Worm (Caenorhabditis elegans) whole organism, L2 larva: ENCODE results near the gene dod-21.
A peak's percentile ranks its signal among the peaks of the same experiment; 100 is the strongest.

Experiments
- R02D3.7 ChIP-seq: fragments of 150-350 bp; optimal IDR thresholded peaks from 2 replicates; lab custom pipeline; 2014; ENCODE audit warnings: missing biosample characterization, missing genetic modification characterization
- aly-2 ChIP-seq: fragments of 150-350 bp; optimal IDR thresholded peaks from 2 replicates; lab custom pipeline; 2014; ENCODE audit warnings: missing biosample characterization, missing genetic modification characterization
- crh-2 ChIP-seq: sonication (generic microtip); optimal IDR thresholded peaks from 2 replicates; lab custom pipeline; 2017; ENCODE audit warnings: missing biosample characterization, missing genetic modification characterization
- elt-3 ChIP-seq: sonication (generic microtip); optimal IDR thresholded peaks from 2 replicates; lab custom pipeline; 2017; ENCODE audit warnings: missing biosample characterization, missing genetic modification characterization
- fos-1 ChIP-seq: fragments of 150-350 bp; optimal IDR thresholded peaks from 2 replicates; lab custom pipeline; 2014; ENCODE audit warnings: missing biosample characterization, missing genetic modification characterization
- gmeb-1 ChIP-seq: fragments of 150-350 bp; optimal IDR thresholded peaks from 2 replicates; lab custom pipeline; 2014; ENCODE audit warnings: missing biosample characterization, missing genetic modification characterization
- lin-11 ChIP-seq: fragments of 150-350 bp; sonication (generic microtip); optimal IDR thresholded peaks from 2 replicates; lab custom pipeline; 2014; ENCODE audit warnings: missing biosample characterization, missing genetic modification characterization, inconsistent platforms, mixed read lengths
- mab-5 ChIP-seq: fragments of 150-350 bp; optimal IDR thresholded peaks from 2 replicates; lab custom pipeline; 2014; ENCODE audit warnings: missing biosample characterization, missing genetic modification characterization
- mbf-1 ChIP-seq: sonication (generic microtip); optimal IDR thresholded peaks from 2 replicates; lab custom pipeline; 2017; ENCODE audit warnings: missing biosample characterization, missing genetic modification characterization
- mdl-1 ChIP-seq, 2 experiments: fragments of 150-350 bp in 1 of 2; sonication (generic microtip) in 1 of 2; optimal IDR thresholded peaks; 2 replicates each; lab custom pipeline; 2017; ENCODE audit warnings: missing biosample characterization in 2 of 2, missing genetic modification characterization in 2 of 2
- nhr-10 ChIP-seq: sonication (generic microtip); optimal IDR thresholded peaks from 2 replicates; lab custom pipeline; 2017; ENCODE audit warnings: missing biosample characterization, missing genetic modification characterization
- nhr-12 ChIP-seq: fragments of 150-350 bp; optimal IDR thresholded peaks from 2 replicates; lab custom pipeline; 2014; ENCODE audit warnings: missing biosample characterization, missing genetic modification characterization
- nhr-129 ChIP-seq: fragments of 150-350 bp; optimal IDR thresholded peaks from 2 replicates; lab custom pipeline; 2014; ENCODE audit warnings: missing biosample characterization, missing genetic modification characterization
- nhr-23 ChIP-seq: fragments of 150-350 bp; optimal IDR thresholded peaks from 2 replicates; lab custom pipeline; 2014; ENCODE audit warnings: missing biosample characterization, missing genetic modification reagents, missing genetic modification characterization
- nhr-237 ChIP-seq: fragments of 150-350 bp; optimal IDR thresholded peaks from 2 replicates; lab custom pipeline; 2014; ENCODE audit warnings: missing biosample characterization, missing genetic modification characterization
- nhr-25 ChIP-seq: fragments of 150-350 bp; sonication (generic microtip); optimal IDR thresholded peaks from 3 replicates; lab custom pipeline; 2014; ENCODE audit warnings: missing biosample characterization, missing genetic modification characterization
- nhr-6 ChIP-seq: fragments of 150-350 bp; optimal IDR thresholded peaks from 2 replicates; lab custom pipeline; 2014; ENCODE audit warnings: missing biosample characterization, missing genetic modification characterization
- nhr-77 ChIP-seq: fragments of 150-350 bp; optimal IDR thresholded peaks from 2 replicates; lab custom pipeline; 2014; ENCODE audit warnings: missing biosample characterization, missing genetic modification characterization
- peb-1 ChIP-seq: fragments of 150-350 bp; optimal IDR thresholded peaks from 2 replicates; lab custom pipeline; 2014; ENCODE audit warnings: missing biosample characterization, missing genetic modification characterization
- sem-4 ChIP-seq: fragments of 150-350 bp; optimal IDR thresholded peaks from 2 replicates; lab custom pipeline; 2014; ENCODE audit warnings: missing biosample characterization, missing genetic modification reagents, missing genetic modification characterization
- skn-1 ChIP-seq: sonication (generic microtip); optimal IDR thresholded peaks from 2 replicates; lab custom pipeline; 2017; ENCODE audit warnings: missing biosample characterization, missing genetic modification characterization
- sma-9 ChIP-seq, 2 experiments: fragments of 150-350 bp in 1 of 2; sonication (generic microtip) in 1 of 2; optimal IDR thresholded peaks; 2 replicates each; lab custom pipeline; 2014 to 2016; ENCODE audit warnings: missing genetic modification characterization in 2 of 2, mild to moderate bottlenecking in 1 of 2, missing biosample characterization in 1 of 2, missing compliant biosample characterization in 1 of 2, missing genetic modification reagents in 1 of 2, moderate library complexity in 1 of 2
- snpc-4 ChIP-seq: fragments of 150-350 bp; optimal IDR thresholded peaks from 2 replicates; lab custom pipeline; 2014; ENCODE audit warnings: missing biosample characterization, missing genetic modification characterization
- unc-39 ChIP-seq: fragments of 150-350 bp; optimal IDR thresholded peaks from 2 replicates; lab custom pipeline; 2014; ENCODE audit warnings: missing biosample characterization, missing genetic modification characterization
- unc-55 ChIP-seq: fragments of 150-350 bp; sonication (generic microtip); optimal IDR thresholded peaks from 3 replicates; lab custom pipeline; 2014; ENCODE audit warnings: missing biosample characterization, missing genetic modification reagents, missing genetic modification characterization
- unc-62 ChIP-seq: fragments of 150-350 bp; optimal IDR thresholded peaks from 2 replicates; lab custom pipeline; 2014; ENCODE audit warnings: missing biosample characterization, missing genetic modification reagents, missing genetic modification characterization
- zag-1 ChIP-seq: fragments of 150-350 bp; optimal IDR thresholded peaks from 2 replicates; lab custom pipeline; 2014; ENCODE audit warnings: missing biosample characterization, missing genetic modification characterization
- ztf-1 ChIP-seq: fragments of 200-800 bp; sonication (Bioruptor generic); conservative IDR thresholded peaks from 2 replicates; pipeline ENCODE4 v1.3.6; 2022; ENCODE audit warnings: missing genetic modification characterization, missing compliant biosample characterization
- ztf-4 ChIP-seq: fragments of 150-350 bp; optimal IDR thresholded peaks from 2 replicates; lab custom pipeline; 2014; ENCODE audit warnings: missing biosample characterization, missing genetic modification characterization

dod-21 gene

DNA sequence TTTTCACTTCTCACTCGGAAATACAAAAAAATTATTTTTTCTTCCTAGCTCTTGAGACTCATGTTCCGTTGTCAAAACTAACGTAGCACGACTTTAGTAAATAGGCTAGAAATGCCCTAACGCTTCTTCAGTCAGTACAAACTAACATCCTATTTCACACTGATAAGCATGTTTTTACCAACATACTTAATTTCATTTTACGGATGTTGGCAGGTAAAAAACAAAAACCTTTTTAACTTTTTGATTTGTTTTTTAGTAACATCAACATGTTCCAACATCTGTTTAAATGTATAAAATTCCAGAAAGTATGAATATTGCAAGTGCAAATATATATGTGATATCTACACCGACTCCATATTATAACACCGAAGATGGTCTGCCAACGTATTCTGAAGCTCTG lies 36.3 kb upstream of the dod-21 start, which contains the start of gene K08D8.10:
Gene K08D8.10 (plus strand): TSS at position 301 of the 400 bp plus-strand sequence.
- no peak for TF ChIP-seq unc-39 (tag; lab: Kevin White, UChicago)
- TF ChIP-seq ztf-4 (tag; lab: Kevin White, UChicago), result no peak
- no peak for TF ChIP-seq nhr-237 (tag; lab: Kevin White, UChicago)
- TF ChIP-seq nhr-12 (tag; lab: Kevin White, UChicago), result no peak
- TF ChIP-seq mbf-1 (tag; lab: Kevin White, UChicago), result no peak
- no peak for TF ChIP-seq fos-1 (tag; lab: Kevin White, UChicago)
- no peak for TF ChIP-seq mdl-1 (tag; optimal IDR thresholded peaks at IDR 0.05; lab: Kevin White, UChicago)
- TF ChIP-seq nhr-77 (tag; lab: Kevin White, UChicago), result no peak
- no peak for TF ChIP-seq unc-55 (GFP tag; lab: Kevin White, UChicago)
- TF ChIP-seq nhr-23 (tag; lab: Kevin White, UChicago), result no peak
- no peak for TF ChIP-seq peb-1
- no peak for TF ChIP-seq ztf-1 (GFP tag; lab: Robert Waterston, UW)
- no peak for TF ChIP-seq zag-1
- TF ChIP-seq aly-2 (tag; lab: Kevin White, UChicago), result no peak
- TF ChIP-seq lin-11, result no peak
- TF ChIP-seq gmeb-1 (tag; lab: Kevin White, UChicago), result no peak
- no peak for TF ChIP-seq nhr-10 (tag; lab: Kevin White, UChicago)
- no peak for TF ChIP-seq nhr-6 (tag; lab: Kevin White, UChicago)
- TF ChIP-seq unc-62 (GFP tag; lab: Kevin White, UChicago), result no peak

DNA sequence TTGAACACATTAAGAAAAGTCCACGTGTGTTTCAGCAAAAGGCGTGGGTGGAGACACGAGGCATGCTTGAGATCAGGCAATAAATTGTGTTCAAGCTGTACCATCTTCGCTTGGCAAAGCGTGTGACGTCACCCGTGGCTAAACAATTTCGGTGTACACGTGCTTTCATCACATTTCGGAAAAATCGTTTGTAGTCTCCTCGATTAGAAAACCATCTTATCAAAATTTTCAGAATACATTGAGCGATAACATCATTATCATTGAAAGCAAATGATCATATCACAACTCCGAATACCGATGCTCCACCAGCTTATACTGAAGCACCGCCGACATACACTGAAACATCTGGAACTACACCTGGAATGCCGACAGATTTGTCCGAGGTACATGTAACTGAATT lies 34.9 kb upstream of the dod-21 start:
- TF ChIP-seq elt-3 (tag; lab: Kevin White, UChicago) (no peak), sma-9 (GFP tag; optimal IDR thresholded peaks at IDR 0.05; lab: Kevin White, UChicago) (peak; percentile 39), sma-9 (tag; optimal IDR thresholded peaks at IDR 0.05; lab: Kevin White, UChicago) (no peak), crh-2 (tag; lab: Kevin White, UChicago) (no peak), R02D3.7 (no peak), fos-1 (tag; lab: Kevin White, UChicago) (peak; percentile 69), nhr-10 (tag; lab: Kevin White, UChicago) (no peak), mab-5 (tag; lab: Kevin White, UChicago) (no peak), nhr-23 (tag; lab: Kevin White, UChicago) (no peak), sem-4 (tag; lab: Kevin White, UChicago) (no peak), snpc-4 (tag; lab: Kevin White, UChicago) (no peak)

DNA sequence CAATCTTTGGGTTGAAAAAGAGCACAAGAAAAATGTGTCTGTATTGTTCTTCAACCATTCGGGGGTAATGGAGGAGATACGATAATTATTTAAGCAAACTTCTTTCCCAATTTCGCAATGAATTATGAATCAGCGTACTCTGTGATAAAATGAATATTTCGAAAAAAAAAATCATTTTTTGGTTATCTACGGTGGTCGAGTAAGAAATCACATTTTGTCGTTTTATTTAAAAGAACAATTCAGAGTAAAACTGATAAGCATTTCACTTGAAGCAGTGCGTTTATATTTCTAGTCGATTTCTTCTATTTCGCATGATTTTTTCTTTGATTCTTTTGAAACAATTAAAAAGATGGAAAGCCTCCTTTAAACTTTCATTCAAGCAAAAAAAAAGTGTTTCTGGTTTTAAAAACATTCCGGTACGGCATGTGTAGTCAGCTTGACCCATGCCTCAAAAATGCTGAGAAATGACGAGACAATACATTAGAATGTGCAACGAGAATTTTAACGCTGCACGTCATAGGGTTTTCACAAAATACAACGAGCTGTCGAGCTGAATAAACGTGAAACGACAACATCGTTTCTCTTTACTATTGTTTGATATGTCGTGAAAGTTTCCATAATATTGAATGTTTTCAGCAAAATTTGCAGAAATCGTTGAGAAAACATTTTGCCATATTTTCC lies 34.0 kb upstream of the dod-21 start, which contains the start of gene K08D8.2:
Gene K08D8.2 (plus strand): TSS at position 631 of the 681 bp plus-strand sequence.
- TF ChIP-seq fos-1 (tag; lab: Kevin White, UChicago) (peak; percentile 66), nhr-12 (tag; lab: Kevin White, UChicago) (no peak)
- TF ChIP-seq, all 48 proteins: peak for 1

DNA sequence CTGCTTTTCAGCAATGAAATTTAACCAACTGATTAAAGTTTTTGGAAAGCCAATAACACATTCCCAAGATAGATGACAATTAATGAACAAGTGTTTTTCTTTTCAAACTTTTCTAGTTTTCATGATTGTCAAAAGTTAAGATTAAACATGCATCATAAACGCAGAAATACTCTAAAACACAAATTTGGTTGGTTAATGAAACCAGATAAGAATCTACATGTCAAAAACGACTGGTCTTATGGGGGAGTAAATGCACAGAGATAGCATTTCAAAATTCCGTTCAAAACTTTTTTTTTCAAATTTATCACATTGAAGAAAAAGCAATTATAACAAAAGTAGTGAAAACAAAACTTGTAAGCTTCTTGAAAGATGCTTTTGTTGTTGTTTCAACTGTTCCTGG lies 32.9 kb upstream of the dod-21 start:
- no peak for TF ChIP-seq nhr-10 (tag; lab: Kevin White, UChicago)
- TF ChIP-seq nhr-25, result no peak
- no peak for TF ChIP-seq mab-5 (tag; lab: Kevin White, UChicago)
- peak; percentile 55 for TF ChIP-seq fos-1 (tag; lab: Kevin White, UChicago)
- TF ChIP-seq nhr-23 (tag; lab: Kevin White, UChicago), result no peak
- TF ChIP-seq mdl-1 (tag; optimal IDR thresholded peaks at IDR 0.05; lab: Kevin White, UChicago), result no peak
- TF ChIP-seq ztf-4 (tag; lab: Kevin White, UChicago), result no peak

DNA sequence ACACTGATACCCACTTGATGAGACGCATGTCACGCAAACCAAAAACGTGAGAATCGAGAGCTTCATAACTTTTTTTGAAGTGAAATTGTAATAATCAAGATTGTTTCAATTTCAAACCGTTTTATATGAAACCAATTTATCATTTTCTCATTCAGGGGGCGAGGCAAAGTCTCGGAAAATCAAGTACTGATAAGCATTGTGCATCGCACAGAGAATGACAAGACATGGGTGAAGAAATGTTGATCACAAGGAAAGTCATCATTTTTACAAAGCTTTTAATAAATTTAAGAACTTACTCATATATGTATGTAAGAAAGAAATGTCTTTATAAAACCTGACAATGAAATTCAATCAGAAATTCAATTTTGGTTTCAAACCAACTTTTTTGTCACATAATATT lies 30.0 kb upstream of the dod-21 start, which contains the start of gene K08D8.3:
Gene K08D8.3 (minus strand): TSS at position 131 of the 400 bp plus-strand sequence.
- TF ChIP-seq skn-1 (tag; lab: Kevin White, UChicago) (peak; percentile 89), fos-1 (tag; lab: Kevin White, UChicago) (peak; percentile 89), sma-9 (GFP tag; optimal IDR thresholded peaks at IDR 0.05; lab: Kevin White, UChicago) (peak; percentile 32), sma-9 (tag; optimal IDR thresholded peaks at IDR 0.05; lab: Kevin White, UChicago) (no peak), ztf-4 (tag; lab: Kevin White, UChicago) (no peak), nhr-129 (no peak)

DNA sequence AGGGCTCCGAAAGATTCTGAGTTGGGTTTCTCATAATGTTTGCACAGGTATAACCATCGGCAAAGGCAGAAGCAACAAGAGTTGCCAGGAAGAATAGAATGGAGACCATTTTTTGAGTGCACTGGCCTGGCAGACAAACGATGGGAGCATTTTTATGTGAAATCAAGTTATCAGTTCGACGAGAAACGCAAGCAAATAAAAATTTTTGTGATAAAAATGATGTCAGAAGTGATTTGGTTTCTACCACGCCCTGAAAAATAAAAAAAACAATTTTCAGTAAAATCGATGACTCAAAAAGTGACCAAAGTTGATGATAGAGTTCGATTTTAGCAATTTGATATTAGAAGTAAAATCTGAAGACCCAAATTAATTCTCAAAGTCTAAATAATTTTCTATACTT lies 26.7 kb upstream of the dod-21 start, which contains the start of gene K08D8.4:
Gene K08D8.4 (minus strand): TSS at position 128 of the 400 bp plus-strand sequence.
- TF ChIP-seq nhr-237 (tag; lab: Kevin White, UChicago), result no peak
- TF ChIP-seq fos-1 (tag; lab: Kevin White, UChicago), result peak; percentile 86
